Worm (Caenorhabditis elegans) whole organism, late embryonic: ENCODE data around the gene bre-1.

Experiments used
- C08G9.2 ChIP-seq: sonication (generic microtip); optimal IDR thresholded peaks from 2 replicates; lab custom pipeline; 2016; ENCODE audit warnings: mild to moderate bottlenecking, missing genetic modification characterization, moderate library complexity, missing compliant biosample characterization
- K02D7.2 ChIP-seq: sonication (generic microtip); optimal IDR thresholded peaks from 2 replicates; lab custom pipeline; 2017; ENCODE audit warnings: mild to moderate bottlenecking, missing genetic modification characterization, missing compliant biosample characterization
- Y22D7AL.16 ChIP-seq: sonication (generic microtip); optimal IDR thresholded peaks from 2 replicates; lab custom pipeline; 2016; ENCODE audit warnings: missing genetic modification characterization, missing compliant biosample characterization
- ceh-31 ChIP-seq: sonication (generic microtip); optimal IDR thresholded peaks from 2 replicates; lab custom pipeline; 2016; ENCODE audit warnings: missing genetic modification characterization, missing compliant biosample characterization
- ceh-34 ChIP-seq: sonication (generic microtip); optimal IDR thresholded peaks from 2 replicates; lab custom pipeline; 2016; ENCODE audit warnings: mild to moderate bottlenecking, missing genetic modification characterization, missing compliant biosample characterization
- ceh-6 ChIP-seq: fragments of 200-800 bp; sonication (Bioruptor generic); optimal IDR thresholded peaks from 2 replicates; lab custom pipeline; 2018; ENCODE audit warnings: mild to moderate bottlenecking, missing genetic modification characterization, missing compliant biosample characterization
- che-1 ChIP-seq: sonication (generic microtip); optimal IDR thresholded peaks from 2 replicates; lab custom pipeline; 2016; ENCODE audit warnings: mild to moderate bottlenecking, missing genetic modification characterization, missing compliant biosample characterization
- gmeb-2 ChIP-seq: sonication (generic microtip); optimal IDR thresholded peaks from 2 replicates; lab custom pipeline; 2016; ENCODE audit warnings: missing genetic modification characterization, inconsistent platforms, missing compliant biosample characterization
- lim-6 ChIP-seq: sonication (generic microtip); optimal IDR thresholded peaks from 2 replicates; lab custom pipeline; 2016; ENCODE audit warnings: missing genetic modification characterization, missing compliant biosample characterization
- pat-9 ChIP-seq: fragments of 200-800 bp; sonication (Bioruptor generic); optimal IDR thresholded peaks from 2 replicates; lab custom pipeline; 2018; ENCODE audit warnings: mild to moderate bottlenecking, missing genetic modification characterization, moderate library complexity, missing compliant biosample characterization
- pha-2 ChIP-seq: sonication (generic microtip); optimal IDR thresholded peaks from 2 replicates; lab custom pipeline; 2017; ENCODE audit warnings: mild to moderate bottlenecking, missing genetic modification characterization, missing compliant biosample characterization
- tbx-2 ChIP-seq: sonication (generic microtip); optimal IDR thresholded peaks from 2 replicates; lab custom pipeline; 2016; ENCODE audit warnings: missing genetic modification characterization, missing compliant biosample characterization
- unc-55 ChIP-seq: sonication (generic microtip); optimal IDR thresholded peaks from 2 replicates; lab custom pipeline; 2017; ENCODE audit warnings: missing biosample characterization, missing genetic modification reagents, missing genetic modification characterization

The bre-1 gene

DNA sequence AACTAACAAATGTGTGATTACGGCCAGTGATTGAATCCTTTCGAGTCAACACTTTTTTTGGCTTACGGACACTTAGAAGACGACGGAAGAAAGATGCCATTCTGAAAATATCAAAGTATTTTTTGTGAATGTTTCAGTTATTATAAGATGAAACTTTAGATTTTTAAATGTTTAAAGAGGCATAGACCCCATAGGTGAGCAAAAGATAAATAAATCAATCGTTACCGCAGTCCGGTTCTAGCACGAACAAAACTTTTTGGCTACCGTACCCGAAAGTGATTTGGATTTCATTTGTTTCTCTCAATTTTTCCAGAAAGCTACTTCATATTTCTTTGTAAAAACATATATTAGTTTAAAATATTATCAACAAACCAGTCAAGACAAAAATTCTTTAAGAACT, 50.0 kb downstream of the bre-1 start, which contains the start of gene C53D6.7:
TSS of gene C53D6.7 (minus strand) at position 101 of the 400 bp plus-strand sequence.
- TF ChIP-seq ceh-34 (tag; lab: Kevin White, UChicago) (no peak), ceh-6 (GFP tag; lab: Kevin White, UChicago) (no peak), pha-2 (tag; lab: Kevin White, UChicago) (no peak), unc-55 (no peak), tbx-2 (no peak), Y22D7AL.16 (tag; lab: Kevin White, UChicago) (no peak), lim-6 (tag; lab: Kevin White, UChicago) (no peak), gmeb-2 (tag; lab: Kevin White, UChicago) (no peak), K02D7.2 (tag; lab: Kevin White, UChicago) (no peak), ceh-31 (tag; lab: Kevin White, UChicago) (no peak), C08G9.2 (tag; lab: Kevin White, UChicago) (no peak), pat-9 (no peak), che-1 (tag; lab: Kevin White, UChicago) (no peak)
- TF ChIP-seq, all 69 proteins: peak for 0
